Fruit fly (Drosophila melanogaster): ENCODE measurements around the gene ppk28.
A peak's percentile ranks its signal among the peaks of the same experiment; 100 is the strongest.

The ppk28 gene

DNA sequence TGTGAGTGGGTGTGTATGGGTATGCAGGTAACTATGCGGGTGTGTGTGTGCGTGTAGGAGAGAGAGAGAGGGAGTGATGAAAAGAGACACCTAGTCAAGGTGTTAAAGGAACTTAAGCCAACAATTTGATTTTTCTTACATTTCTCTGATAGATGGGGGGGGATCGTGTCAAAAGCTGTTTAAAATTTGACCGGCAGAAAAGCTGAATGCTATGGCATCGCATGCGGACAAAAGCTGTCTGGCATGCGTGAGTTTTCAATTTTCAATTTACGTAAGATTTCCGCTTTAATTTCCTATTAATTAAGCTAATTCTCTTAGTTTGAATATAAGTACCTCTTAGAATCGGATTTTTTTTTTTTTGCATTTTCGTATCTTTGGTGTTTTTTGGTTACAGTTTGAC lies 34.0 kb downstream of the ppk28 start (continued):
- TF ChIP-seq TFAM (GFP tag; optimal IDR thresholded peaks at IDR 0.05) (no peak), Ada2b (GFP tag; IDR thresholded peaks at IDR 0.05) (no peak), fru (optimal IDR thresholded peaks at IDR 0.05) (no peak), CG2875 (GFP tag; optimal IDR thresholded peaks at IDR 0.05) (no peak)

DNA sequence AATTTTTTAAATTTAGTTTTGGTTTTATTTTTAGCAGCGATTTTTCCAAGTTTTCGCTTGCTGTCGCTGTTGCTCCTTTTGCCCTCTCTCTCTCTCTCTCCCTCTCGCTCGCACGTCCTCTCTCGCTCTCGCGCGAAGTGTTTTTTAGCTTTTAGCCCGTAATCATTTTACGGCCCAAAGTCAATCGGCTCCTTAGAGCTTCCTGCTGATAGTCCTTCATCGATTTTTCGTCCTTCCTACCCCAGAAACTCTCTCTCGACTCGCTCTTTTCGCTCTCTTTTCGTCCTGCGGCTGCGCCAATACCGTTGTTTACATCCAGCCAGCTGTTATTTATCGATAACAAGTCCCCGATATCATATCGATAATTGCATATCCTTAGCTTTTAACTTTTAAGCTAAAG lies 38.4 kb downstream of the ppk28 start, which contains the start of gene RSG7:
Gene RSG7 (minus strand): TSS at position 139 of the 400 bp plus-strand sequence.
- TF ChIP-seq crp (GFP tag; optimal IDR thresholded peaks at IDR 0.05) (peak in 1 of 2 experiments; percentile 35), Trl (optimal IDR thresholded peaks at IDR 0.05) (peak; percentile 32 to 57), Trl (GFP tag; optimal IDR thresholded peaks at IDR 0.05) (no peak), MBD-R2 (GFP tag; IDR thresholded peaks at IDR 0.05) (peak; percentile 27; the same call in 1 of the 2 replicates), CG10959 (GFP tag; IDR thresholded peaks at IDR 0.05) (no peak), ewg (GFP tag; optimal IDR thresholded peaks at IDR 0.05) (peak; percentile 89), CG1832 (GFP tag; optimal IDR thresholded peaks at IDR 0.05) (peak; percentile 34), Poxn (GFP tag; IDR thresholded peaks at IDR 0.05) (no peak), CG13287 (GFP tag; IDR thresholded peaks at IDR 0.05; ENCODE audit: partially characterized antibody) (peak; percentile 9; the same call in 1 of the 2 replicates), Dref (GFP tag; IDR thresholded peaks at IDR 0.05) (peak; percentile 42), CG32772 (GFP tag; IDR thresholded peaks at IDR 0.05) (no peak), CG6689 (GFP tag; IDR thresholded peaks at IDR 0.05) (no peak), Neu2 (GFP tag; optimal IDR thresholded peaks at IDR 0.05; ENCODE audit: borderline replicate concordance) (no peak), onecut (GFP tag; IDR thresholded peaks at IDR 0.05) (peak; percentile 98), Deaf1 (tag; optimal IDR thresholded peaks at IDR 0.05) (peak; percentile 5), BEAF-32 (GFP tag; optimal IDR thresholded peaks at IDR 0.05) (peak; percentile 1), pzg (GFP tag; optimal IDR thresholded peaks at IDR 0.05) (peak; percentile 3)

DNA sequence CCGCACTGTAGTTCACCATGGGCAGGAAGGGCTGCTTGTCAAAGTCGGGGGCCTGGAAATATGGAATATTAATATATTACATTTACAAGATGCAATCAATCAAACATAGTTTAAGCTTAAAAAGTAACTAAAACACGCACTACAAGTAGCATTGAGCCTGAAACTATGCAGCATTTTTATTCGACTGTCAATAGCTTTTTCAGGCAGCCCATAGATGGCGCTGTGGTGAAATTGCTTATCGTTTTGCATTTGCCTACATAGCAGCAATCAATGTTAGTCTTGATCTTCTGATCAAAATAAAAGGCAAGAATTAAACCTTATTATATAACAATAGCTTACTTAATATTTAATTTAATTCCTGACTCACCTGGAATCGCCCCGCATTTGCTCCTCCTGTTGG lies 40.7 kb downstream of the ppk28 start:
- TF ChIP-seq mam (GFP tag; optimal IDR thresholded peaks at IDR 0.05): no peak
- peak; percentile 21 for TF ChIP-seq sens (GFP tag)
- peak; percentile 99 for TF ChIP-seq CG10979 (tag; optimal IDR thresholded peaks at IDR 0.05)
- TF ChIP-seq CTCF (GFP tag; optimal IDR thresholded peaks at IDR 0.05): peak; percentile 91
- TF ChIP-seq Med (GFP tag): peak; percentile 59
- peak in 1 of 2 experiments; percentile 68 for TF ChIP-seq Pdp1 (GFP tag; optimal IDR thresholded peaks at IDR 0.05)
- no peak for TF ChIP-seq Hr3 (GFP tag; optimal IDR thresholded peaks at IDR 0.05)

DNA sequence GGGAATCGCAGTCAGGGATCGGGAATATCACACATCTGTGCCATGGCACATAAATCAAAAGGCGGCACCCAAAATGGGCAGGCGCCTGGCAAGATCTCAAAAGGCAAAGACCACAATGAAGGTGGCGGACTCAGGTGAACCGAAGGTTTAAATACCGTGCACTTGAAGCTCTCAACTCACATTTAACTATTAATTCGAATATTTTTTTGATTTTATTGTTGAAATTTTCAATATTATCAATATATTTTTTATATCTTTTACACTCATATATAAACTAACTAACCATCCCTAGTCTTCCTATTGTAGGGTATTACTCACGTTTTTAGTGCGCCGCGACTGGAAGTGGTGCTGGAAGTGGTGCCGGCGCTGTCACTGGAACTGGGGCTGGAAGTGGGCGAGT lies 43.1 kb downstream of the ppk28 start:
- TF ChIP-seq CG8089 (GFP tag; optimal IDR thresholded peaks at IDR 0.05) (no peak), Xrp1 (GFP tag; IDR thresholded peaks at IDR 0.05) (peak; percentile 34; the same call in 1 of the 2 replicates), Asciz (GFP tag; optimal IDR thresholded peaks at IDR 0.05) (no peak), CG11504 (tag; optimal IDR thresholded peaks at IDR 0.05) (peak; percentile 37), Hr51 (GFP tag; optimal IDR thresholded peaks at IDR 0.05) (peak in 1 of 2 experiments; percentile 8), peb (GFP tag; IDR thresholded peaks at IDR 0.05) (0 out of 2 replicates have a peak, but pooled peaks have one; percentile 13), D (optimal IDR thresholded peaks at IDR 0.05) (no peak), D (GFP tag; optimal IDR thresholded peaks at IDR 0.05) (peak; percentile 5), zen (tag; optimal IDR thresholded peaks at IDR 0.05) (no peak), CG30020 (tag; optimal IDR thresholded peaks at IDR 0.05) (no peak), CG10274 (GFP tag; optimal IDR thresholded peaks at IDR 0.05) (peak; percentile 64), slou (GFP tag; optimal IDR thresholded peaks at IDR 0.05) (no peak), Ada2b (GFP tag; IDR thresholded peaks at IDR 0.05) (no peak), nmo (GFP tag; optimal IDR thresholded peaks at IDR 0.05) (peak; percentile 1), CG2875 (GFP tag; optimal IDR thresholded peaks at IDR 0.05) (no peak), CG11723 (GFP tag; optimal IDR thresholded peaks at IDR 0.05) (no peak), inv (GFP tag; IDR thresholded peaks at IDR 0.05; ENCODE audit: partially characterized antibody) (no peak), ranshi (GFP tag; IDR thresholded peaks at IDR 0.05) (peak; percentile 16; the same call in 1 of the 2 replicates), esg (GFP tag; conservative IDR thresholded peaks at IDR 0.05) (0 out of 2 replicates have a peak, but pooled peaks have one; percentile 13), dmrt99B (tag; optimal IDR thresholded peaks at IDR 0.05) (peak; percentile 39), CG10366 (GFP tag; IDR thresholded peaks at IDR 0.05) (no peak; the same call in 1 of the 2 replicates), pita (GFP tag; optimal IDR thresholded peaks at IDR 0.05) (no peak)

All from whole organism, embryonic.